Worm (Caenorhabditis elegans): ENCODE data around the gene erp-44.2.

- TF ChIP-seq egl-27 (tag; optimal IDR thresholded peaks at IDR 0.05) (no peak), nhr-77 (tag; optimal IDR thresholded peaks at IDR 0.05) (no peak)
These were observed 16.8 kb upstream of the erp-44.2 start for ce11 chrIV:7851291-7851690.

All from whole organism, L1 larva.